Worm (Caenorhabditis elegans): ENCODE data around the gene sdz-5.

The sdz-5 gene

DNA sequence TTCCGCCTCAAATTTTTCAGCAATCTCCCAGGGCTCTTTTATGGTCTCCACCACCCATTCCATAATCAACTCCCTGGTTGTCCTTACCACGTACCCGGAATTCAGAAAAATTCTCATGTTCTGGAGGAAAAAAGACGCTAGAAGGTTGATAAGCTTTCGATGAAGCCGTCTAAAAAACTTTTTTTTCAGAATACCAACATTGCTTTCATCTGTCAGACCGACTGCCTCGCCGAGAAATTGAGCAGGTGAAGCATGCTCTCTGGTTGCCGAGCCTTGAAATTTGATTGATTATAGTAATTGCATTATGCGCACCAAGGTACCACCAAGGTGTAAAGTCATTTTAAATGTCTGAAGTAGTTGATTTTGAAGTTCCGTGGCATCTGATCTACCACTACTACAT lies 37.4 kb downstream of the sdz-5 start, which contains the start of gene sri-30:
sri-30 (plus strand) TSS at position 301 of the 400 bp plus-strand sequence.
- no peak for TF ChIP-seq W03F9.2 (tag; optimal IDR thresholded peaks at IDR 0.05)

DNA sequence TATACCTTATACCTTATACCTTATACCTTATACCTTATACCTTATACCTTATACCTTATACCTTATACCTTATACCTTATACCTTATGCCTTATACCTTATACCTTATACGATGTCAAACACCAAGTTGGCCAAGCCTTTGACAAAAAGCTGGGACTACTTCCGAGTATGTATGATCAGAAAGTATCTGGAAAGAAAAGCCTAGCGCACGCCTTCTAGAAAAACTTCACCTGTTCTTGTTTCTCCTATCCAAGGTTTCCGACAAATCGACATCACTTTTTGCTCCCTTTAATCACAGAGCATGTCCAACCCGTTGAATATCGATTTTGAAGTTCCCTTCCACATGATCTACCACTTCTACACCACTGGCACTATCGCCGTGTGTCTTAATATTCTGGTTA lies 39.9 kb downstream of the sdz-5 start, which contains the start of gene sri-28:
sri-28 (plus strand) TSS at position 301 of the 400 bp plus-strand sequence.
- TF ChIP-seq W03F9.2 (tag; optimal IDR thresholded peaks at IDR 0.05) (no peak), him-1 (tag; optimal IDR thresholded peaks at IDR 0.05) (no peak)

DNA sequence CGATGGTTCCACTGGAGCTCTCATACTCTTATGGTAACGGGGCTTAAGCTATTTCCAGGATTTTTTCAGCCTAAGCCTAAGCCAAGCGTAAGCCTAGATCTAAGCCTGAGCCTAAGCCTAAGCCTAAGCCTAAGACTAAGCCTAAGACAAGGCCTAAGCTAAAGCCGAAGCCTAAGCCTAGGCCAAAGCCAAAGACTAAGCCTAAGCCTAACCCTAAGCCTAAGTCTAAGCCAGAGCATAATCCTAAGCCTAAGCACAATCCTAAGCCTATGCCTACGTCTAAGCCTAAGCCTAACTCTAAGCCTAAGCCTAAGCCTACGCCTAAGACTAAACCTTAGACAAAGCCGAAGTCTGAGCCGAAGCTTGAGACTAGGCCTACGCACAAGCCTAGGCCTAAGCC lies 40.5 kb downstream of the sdz-5 start:
- TF ChIP-seq dao-5 (tag; optimal IDR thresholded peaks at IDR 0.05) (no peak), W03F9.2 (tag; optimal IDR thresholded peaks at IDR 0.05) (no peak), him-1 (tag; optimal IDR thresholded peaks at IDR 0.05) (no peak)

DNA sequence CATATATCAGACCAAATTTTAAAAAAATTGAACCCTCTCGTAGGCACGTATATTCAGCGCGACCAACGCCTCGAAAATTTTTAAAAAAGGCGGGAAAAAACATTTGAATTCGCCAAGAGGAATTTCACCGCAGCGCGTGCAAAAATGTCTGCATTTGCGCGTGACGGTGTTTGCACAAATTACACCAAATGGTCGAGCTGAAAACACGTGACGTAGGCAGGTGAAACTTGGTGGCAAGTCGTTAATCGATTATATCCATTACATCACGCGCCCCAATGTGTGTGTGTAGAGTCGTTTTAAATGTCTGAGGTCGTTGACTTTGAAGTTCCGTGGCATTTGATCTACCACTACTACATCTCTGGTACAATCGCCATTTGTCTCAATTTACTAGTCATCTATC lies 42.2 kb downstream of the sdz-5 start, which contains the start of gene sri-31:
sri-31 (plus strand) TSS at position 301 of the 400 bp plus-strand sequence.
- TF ChIP-seq dao-5 (tag; optimal IDR thresholded peaks at IDR 0.05) (no peak), W03F9.2 (tag; optimal IDR thresholded peaks at IDR 0.05) (no peak), him-1 (tag; optimal IDR thresholded peaks at IDR 0.05) (no peak)

DNA sequence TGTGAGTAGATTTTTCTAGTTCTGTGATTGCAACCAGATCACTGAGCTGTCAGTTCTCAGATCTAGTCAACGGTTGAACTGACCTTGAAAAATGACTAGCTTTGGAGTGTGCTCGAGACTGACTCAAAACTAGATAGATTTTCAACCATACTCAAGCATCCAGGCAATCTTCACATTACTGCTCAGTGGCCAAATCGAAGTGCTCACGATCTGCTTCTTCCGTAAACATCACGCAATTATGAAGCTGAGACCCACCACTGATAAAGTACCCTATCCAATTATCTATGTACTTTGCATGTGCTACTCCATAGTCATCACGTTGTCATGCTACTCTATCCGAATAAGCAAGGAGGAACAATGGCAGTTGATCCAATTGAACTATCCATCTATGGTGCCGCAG lies 42.8 kb downstream of the sdz-5 start:
- TF ChIP-seq W03F9.2 (tag; optimal IDR thresholded peaks at IDR 0.05) (no peak), him-1 (tag; optimal IDR thresholded peaks at IDR 0.05) (no peak), dao-5 (tag; optimal IDR thresholded peaks at IDR 0.05) (no peak)

DNA sequence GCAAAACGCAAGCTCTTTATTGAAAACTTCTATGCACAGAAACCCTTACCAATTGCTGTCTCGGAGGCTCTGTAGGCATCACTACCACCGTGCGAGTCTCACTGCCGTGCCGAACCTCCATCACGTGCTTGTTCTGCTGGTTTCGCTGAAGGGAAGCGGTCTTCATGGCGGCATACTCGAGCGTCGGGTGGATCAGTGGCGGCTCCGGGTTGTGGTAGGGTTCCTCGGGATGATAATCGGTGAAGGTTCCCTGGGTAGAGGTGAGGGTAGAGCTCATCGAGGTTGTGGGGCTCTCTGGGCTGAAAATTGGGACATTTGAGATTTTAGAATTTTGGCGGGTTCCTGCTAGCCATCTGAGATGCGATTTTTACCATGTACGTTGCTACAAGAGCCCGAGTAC lies 44.3 kb downstream of the sdz-5 start:
- TF ChIP-seq him-1 (tag; optimal IDR thresholded peaks at IDR 0.05) = no peak
- TF ChIP-seq dao-5 (tag; optimal IDR thresholded peaks at IDR 0.05) = no peak
- TF ChIP-seq W03F9.2 (tag; optimal IDR thresholded peaks at IDR 0.05) = no peak

DNA sequence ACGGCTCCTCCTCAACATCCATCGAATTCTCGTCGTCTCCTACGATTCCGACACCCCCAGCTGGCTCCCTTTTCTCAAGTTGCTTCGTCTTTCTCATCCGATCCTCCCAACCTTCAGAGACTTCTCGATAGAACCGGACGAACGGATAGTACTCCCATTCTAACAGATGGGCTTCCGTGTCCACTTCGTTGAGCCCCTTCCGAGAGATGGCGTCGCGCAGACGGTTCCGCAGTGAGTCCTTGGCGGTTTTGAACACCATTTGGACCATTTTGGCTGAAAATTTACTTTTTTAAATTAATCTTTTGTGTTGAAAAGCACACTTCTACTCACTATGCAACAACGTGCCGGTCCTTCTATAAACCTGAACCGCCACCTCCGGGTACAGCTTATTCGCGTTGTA lies 45.2 kb downstream of the sdz-5 start:
- no peak for TF ChIP-seq him-1 (tag; optimal IDR thresholded peaks at IDR 0.05)
- TF ChIP-seq W03F9.2 (tag; optimal IDR thresholded peaks at IDR 0.05) = no peak
- no peak for TF ChIP-seq dao-5 (tag; optimal IDR thresholded peaks at IDR 0.05)

DNA sequence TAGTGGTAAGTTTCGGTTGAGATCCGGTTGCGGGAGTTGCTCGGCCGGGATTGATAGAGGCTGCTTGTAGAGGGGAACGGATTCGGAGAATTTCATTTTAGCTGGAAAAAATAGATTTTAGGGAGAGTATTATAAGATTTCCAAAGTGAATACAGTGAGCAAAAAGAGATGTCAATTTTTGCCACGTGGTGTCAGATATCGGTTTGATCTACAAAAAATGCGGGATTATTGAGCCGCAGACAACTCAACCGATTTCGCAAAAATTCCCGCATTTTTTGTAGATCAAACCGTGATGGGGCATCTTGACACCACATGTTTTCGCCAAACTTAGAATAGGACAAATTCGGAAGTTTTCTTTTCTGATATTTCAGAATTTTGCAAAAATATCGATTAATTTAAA lies 45.7 kb downstream of the sdz-5 start, which contains the start of gene lido-13:
lido-13 (minus strand) TSS at position 101 of the 400 bp plus-strand sequence.
- no peak for TF ChIP-seq W03F9.2 (tag; optimal IDR thresholded peaks at IDR 0.05)
- TF ChIP-seq dao-5 (tag; optimal IDR thresholded peaks at IDR 0.05) = no peak
- no peak for TF ChIP-seq him-1 (tag; optimal IDR thresholded peaks at IDR 0.05)

DNA sequence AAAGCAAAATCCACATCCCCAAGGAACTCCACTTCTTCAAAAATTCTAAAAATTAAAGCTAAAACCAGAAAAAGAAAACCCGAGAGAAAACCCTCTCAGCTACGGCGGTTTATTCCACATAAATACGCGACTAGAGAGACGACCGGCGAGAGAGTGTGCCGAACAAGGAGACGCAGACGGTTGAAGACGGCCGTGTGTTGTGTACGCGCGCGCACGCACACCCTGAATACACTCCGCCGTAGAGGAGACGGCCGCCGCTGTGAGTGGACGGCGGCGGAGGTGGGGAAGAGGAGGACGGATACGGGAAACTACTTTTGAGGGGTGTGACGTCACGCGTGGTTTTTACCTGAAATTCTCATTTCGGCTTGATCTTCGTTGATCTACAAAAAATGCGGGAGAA lies 46.1 kb downstream of the sdz-5 start:
- TF ChIP-seq dao-5 (tag; optimal IDR thresholded peaks at IDR 0.05) = no peak
- TF ChIP-seq W03F9.2 (tag; optimal IDR thresholded peaks at IDR 0.05) = no peak

DNA sequence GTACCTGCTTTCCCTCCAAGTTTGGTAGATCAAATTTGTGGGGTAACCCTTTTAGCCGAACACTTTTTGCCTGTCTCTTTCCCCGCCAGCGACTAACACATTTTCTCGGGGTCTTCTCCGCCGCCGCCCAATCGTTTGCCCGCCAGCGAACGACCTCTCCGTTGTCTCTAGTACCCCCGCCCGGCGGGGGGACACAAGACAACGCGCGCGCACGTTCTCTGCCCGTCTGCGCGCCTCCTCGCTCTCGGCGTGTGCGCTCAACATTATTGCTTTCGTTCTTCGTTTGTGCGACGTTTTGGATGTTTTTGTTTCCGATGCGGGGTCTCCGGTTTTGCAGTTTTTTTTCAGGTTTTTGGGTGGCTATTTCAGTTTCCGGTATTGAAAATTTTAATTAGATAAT lies 47.0 kb downstream of the sdz-5 start:
- TF ChIP-seq W03F9.2 (tag; optimal IDR thresholded peaks at IDR 0.05) (no peak), him-1 (tag; optimal IDR thresholded peaks at IDR 0.05) (no peak), dao-5 (tag; optimal IDR thresholded peaks at IDR 0.05) (no peak)

DNA sequence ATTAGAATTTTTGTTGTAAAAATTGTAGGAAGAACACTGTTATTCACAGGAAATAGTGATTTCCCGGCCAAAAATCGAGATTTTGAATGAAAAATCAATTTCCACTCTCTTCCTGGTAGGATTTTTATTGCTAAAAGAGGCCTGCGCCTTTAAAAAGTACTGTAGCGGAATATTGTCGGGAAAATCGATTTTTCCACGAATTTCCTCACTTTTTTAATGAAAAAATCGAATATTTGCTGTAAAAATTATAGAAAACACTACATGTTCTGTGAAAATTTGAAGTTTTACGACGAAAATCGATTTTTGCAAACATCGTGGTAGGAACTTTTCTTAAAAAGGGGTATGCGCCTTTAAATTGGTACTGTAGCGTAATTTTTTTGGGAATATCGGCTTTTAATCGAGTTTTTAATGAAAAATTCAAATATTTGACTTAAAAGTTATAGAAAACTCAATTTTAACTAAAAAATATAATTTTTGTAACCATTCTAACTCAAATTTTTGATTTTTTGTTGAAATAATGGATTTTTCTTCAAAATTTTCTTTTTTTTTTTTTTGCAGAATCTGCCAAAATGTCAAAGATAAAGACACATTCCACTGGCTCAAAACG lies 47.9 kb downstream of the sdz-5 start, which contains the start of gene lin-8:
lin-8 (plus strand) TSS at position 557 of the 607 bp plus-strand sequence.
- TF ChIP-seq W03F9.2 (tag; optimal IDR thresholded peaks at IDR 0.05) (no peak), him-1 (tag; optimal IDR thresholded peaks at IDR 0.05) (no peak), dao-5 (tag; optimal IDR thresholded peaks at IDR 0.05) (no peak)

All from whole organism, L4/young adult.